Worm (Caenorhabditis elegans) whole organism, L4 larva: ENCODE results near the gene fbxa-52.
A peak's percentile ranks its signal among the peaks of the same experiment; 100 is the strongest.
"Not testable (repeated sequence)": the region's sequence is repeated elsewhere in the genome, so short reads cannot be mapped to it uniquely, and the experiment has no call there.

Source experiments
- F37D6.2 ChIP-seq: sonication (generic microtip); optimal IDR thresholded peaks from 2 replicates; lab custom pipeline; 2016; ENCODE audit warnings: mild to moderate bottlenecking, missing genetic modification characterization, missing compliant biosample characterization
- F44E2.7 ChIP-seq: fragments of 200-800 bp; sonication (Bioruptor generic); IDR thresholded peaks from 2 replicates; pipeline ENCODE4 v2.1.2; 2022; ENCODE audit warnings: missing genetic modification characterization, missing compliant biosample characterization
- F49E8.2 ChIP-seq: sonication (generic microtip); optimal IDR thresholded peaks from 2 replicates; lab custom pipeline; 2016; ENCODE audit warnings: missing compliant biosample characterization, mild to moderate bottlenecking, missing genetic modification characterization, borderline replicate concordance
- Y75B8A.6 ChIP-seq: fragments of 200-800 bp; sonication (Bioruptor generic); IDR thresholded peaks from 2 replicates; pipeline ENCODE4 v1.3.6; 2022; ENCODE audit warnings: missing genetic modification reagents, missing genetic modification characterization, missing compliant biosample characterization
- aha-1 ChIP-seq: fragments of 150-350 bp; peaks from one replicate; lab custom pipeline; 2014; ENCODE audit warnings: missing biosample characterization, missing genetic modification characterization
- ceh-44 ChIP-seq: fragments of 200-800 bp; sonication (Bioruptor generic); IDR thresholded peaks from 2 replicates; pipeline ENCODE4 v1.3.6; 2022; ENCODE audit warnings: missing genetic modification reagents, missing genetic modification characterization, missing compliant biosample characterization
- ceh-82 ChIP-seq: sonication (generic microtip); optimal IDR thresholded peaks from 2 replicates; lab custom pipeline; 2017; ENCODE audit warnings: missing biosample characterization, missing genetic modification characterization
- ctbp-1 ChIP-seq: fragments of 200-800 bp; sonication (Bioruptor generic); IDR thresholded peaks from 2 replicates; pipeline ENCODE4 v1.3.6; 2022; ENCODE audit warnings: missing genetic modification reagents, missing genetic modification characterization, missing compliant biosample characterization
- duxl-1 ChIP-seq: sonication (generic microtip); optimal IDR thresholded peaks from 2 replicates; lab custom pipeline; 2016; ENCODE audit warnings: mild to moderate bottlenecking, missing genetic modification characterization, moderate library complexity, missing compliant biosample characterization; ENCODE audit not compliant: poor library complexity
- egl-43 ChIP-seq: fragments of 200-800 bp; sonication (Bioruptor generic); IDR thresholded peaks from 2 replicates; pipeline ENCODE4 v1.3.6; 2022; ENCODE audit warnings: missing genetic modification reagents, missing genetic modification characterization, missing compliant biosample characterization
- gei-8 ChIP-seq: fragments of 200-800 bp; sonication (Bioruptor generic); optimal IDR thresholded peaks from 2 replicates; lab custom pipeline; 2018; ENCODE audit warnings: mild to moderate bottlenecking, missing genetic modification characterization, missing compliant biosample characterization
- lim-7 ChIP-seq: fragments of 200-800 bp; sonication (Bioruptor generic); IDR thresholded peaks from 2 replicates; pipeline ENCODE4 v1.3.6; 2022; ENCODE audit warnings: missing genetic modification characterization, missing compliant biosample characterization
- lin-38 ChIP-seq: fragments of 200-800 bp; sonication (Bioruptor generic); IDR thresholded peaks from 2 replicates; pipeline ENCODE4 v1.3.6; 2022; ENCODE audit warnings: missing genetic modification reagents, missing genetic modification characterization, missing compliant biosample characterization
- lin-39 ChIP-seq: fragments of 150-350 bp; optimal IDR thresholded peaks from 2 replicates; lab custom pipeline; 2014; ENCODE audit warnings: missing biosample characterization, missing genetic modification reagents, missing genetic modification characterization
- mdl-1 ChIP-seq, 2 experiments: fragments of 150-350 bp in 1 of 2; sonication (generic microtip) in 1 of 2; optimal IDR thresholded peaks; 2 replicates each; lab custom pipeline; 2014 to 2017; ENCODE audit warnings: missing biosample characterization in 2 of 2, missing genetic modification characterization in 2 of 2
- mes-2 ChIP-seq: sonication (generic microtip); optimal IDR thresholded peaks from 2 replicates; lab custom pipeline; 2016; ENCODE audit warnings: missing genotype, mild to moderate bottlenecking, missing genetic modification characterization, missing compliant biosample characterization; ENCODE audit not compliant: poor library complexity, severe bottlenecking
- nhr-25 ChIP-seq: sonication (generic microtip); optimal IDR thresholded peaks from 2 replicates; lab custom pipeline; 2017; ENCODE audit warnings: missing genetic modification characterization, mild to moderate bottlenecking, missing compliant biosample characterization, antibody characterized with exemption, moderate library complexity, borderline replicate concordance; ENCODE audit not compliant: insufficient read depth
- nhr-77 ChIP-seq: fragments of 150-350 bp; optimal IDR thresholded peaks from 2 replicates; lab custom pipeline; 2014; ENCODE audit warnings: missing biosample characterization, missing genetic modification characterization
- rbr-2 ChIP-seq: sonication (generic microtip); optimal IDR thresholded peaks from 2 replicates; lab custom pipeline; 2016; ENCODE audit warnings: missing genotype, missing genetic modification characterization, missing compliant biosample characterization
- set-16 ChIP-seq: fragments of 200-800 bp; sonication (Bioruptor generic); IDR thresholded peaks from 2 replicates; pipeline ENCODE4 v1.3.6; 2022; ENCODE audit warnings: missing genetic modification reagents, missing genetic modification characterization, missing compliant biosample characterization
- spr-1 ChIP-seq: sonication (generic microtip); optimal IDR thresholded peaks from 2 replicates; lab custom pipeline; 2016; ENCODE audit warnings: mild to moderate bottlenecking, missing genetic modification characterization, missing compliant biosample characterization
- tra-1 ChIP-seq: fragments of 200-800 bp; sonication (Bioruptor generic); IDR thresholded peaks from 2 replicates; pipeline ENCODE4 v1.3.6; 2022; ENCODE audit warnings: missing genetic modification reagents, missing genetic modification characterization, missing compliant biosample characterization
- unc-130 ChIP-seq: sonication (generic microtip); optimal IDR thresholded peaks from 2 replicates; lab custom pipeline; 2016; ENCODE audit warnings: missing genetic modification reagents, missing genetic modification characterization, missing compliant biosample characterization
- unc-62 ChIP-seq, 3 experiments: fragments of 150-350 bp in 1 of 3; sonication (generic microtip); optimal IDR thresholded peaks in 2 of 3; peaks in 1 of 3; 1 replicate in 1 of 3; 2 replicates in 2 of 3; lab custom pipeline; 2014 to 2017; ENCODE audit warnings: missing biosample characterization in 3 of 3, missing genetic modification characterization in 3 of 3, missing genetic modification reagents in 3 of 3, missing genotype in 1 of 3
- zfp-2 ChIP-seq: sonication (generic microtip); optimal IDR thresholded peaks from 2 replicates; lab custom pipeline; 2016; ENCODE audit warnings: mild to moderate bottlenecking, missing genetic modification characterization, missing compliant biosample characterization

fbxa-52 gene

ce11 chrX:1703049-1703448, 9.4 kb downstream of the fbxa-52 start:
- TF ChIP-seq aha-1 (tag; lab: Kevin White, UChicago) (peak; percentile 44), egl-43 (peak; percentile 64; the same call in 1 of the 2 replicates), set-16 (GFP tag; lab: Robert Waterston, UW) (peak; percentile 92), gei-8 (GFP tag; lab: Kevin White, UChicago) (no peak), F44E2.7 (GFP tag; lab: Robert Waterston, UW) (no peak)

ce11 chrX:1698476-1698875, 14.0 kb downstream of the fbxa-52 start:
- no peak for TF ChIP-seq lim-7 (GFP tag; lab: Robert Waterston, UW)
- no peak for TF ChIP-seq lin-39 (tag; lab: Kevin White, UChicago)
- TF ChIP-seq nhr-77 = no peak
- TF ChIP-seq mdl-1 (tag; optimal IDR thresholded peaks at IDR 0.05; lab: Kevin White, UChicago) = no peak
- TF ChIP-seq Y75B8A.6 (GFP tag; lab: Robert Waterston, UW) = no peak
- no peak for TF ChIP-seq zfp-2 (tag; lab: Kevin White, UChicago)
- TF ChIP-seq ceh-82 (tag; lab: Kevin White, UChicago) = no peak
- no peak for TF ChIP-seq unc-130 (GFP tag; lab: Kevin White, UChicago)
- TF ChIP-seq, all 104 proteins: peak for 0

- not testable (repeated sequence) for TF ChIP-seq mes-2, spr-1, lin-39 (tag; lab: Kevin White, UChicago)
Measured at ce11 chrX:1696879-1697278, 15.6 kb downstream of the fbxa-52 start, which contains the start of gene C36C9.4. Gene C36C9.4, minus strand, starts transcription at chrX:1696979.

- not testable (repeated sequence) for TF ChIP-seq lin-38; ceh-44 (GFP tag; lab: Robert Waterston, UW); egl-43
Measured at ce11 chrX:1690894-1691293, 21.5 kb downstream of the fbxa-52 start, which contains the start of gene C36C9.6. Gene C36C9.6, minus strand, starts transcription at chrX:1690994.

ce11 chrX:1689996-1690395, 22.4 kb downstream of the fbxa-52 start, which contains the start of gene C36C9.12:
Gene C36C9.12, minus strand, starts transcription at chrX:1690096.
- TF ChIP-seq tra-1 (GFP tag; lab: Robert Waterston, UW); nhr-25 (tag; lab: Kevin White, UChicago); F37D6.2 (tag; lab: Kevin White, UChicago): not testable (repeated sequence)

- TF ChIP-seq ctbp-1 (GFP tag; lab: Robert Waterston, UW); rbr-2; unc-62 (GFP tag; optimal IDR thresholded peaks at IDR 0.05 in 1 of 2; lab: Kevin White, UChicago); unc-62 (tag; optimal IDR thresholded peaks at IDR 0.05; lab: Kevin White, UChicago): not testable (repeated sequence)
Measured at ce11 chrX:1687079-1687478, 25.4 kb downstream of the fbxa-52 start, which contains the start of gene C36C9.11. Gene C36C9.11, plus strand, starts transcription at chrX:1687379.

ce11 chrX:1682558-1682957, 29.9 kb downstream of the fbxa-52 start, which contains the start of gene meg-4:
Gene meg-4, plus strand, starts transcription at chrX:1682954.
- peak; percentile 44 for TF ChIP-seq aha-1 (tag; lab: Kevin White, UChicago)
- no peak for TF ChIP-seq zfp-2 (tag; lab: Kevin White, UChicago)
- TF ChIP-seq duxl-1 (tag; lab: Kevin White, UChicago) = peak; percentile 98
- no peak for TF ChIP-seq F49E8.2
